Fruit fly (Drosophila melanogaster) whole organism, embryonic: ENCODE data around the gene Son.
A peak's percentile ranks its signal among the peaks of the same experiment; 100 is the strongest.

ENCODE experiments used
- B-H2 ChIP-seq: fragments of 200-800 bp; sonication (Bioruptor generic); optimal IDR thresholded peaks from 2 replicates; lab custom pipeline; 2018; ENCODE audit warnings: missing biosample characterization, mild to moderate bottlenecking, missing genetic modification characterization
- CG10321 ChIP-seq: fragments of 200-800 bp; sonication (Bioruptor generic); IDR thresholded peaks from 2 replicates; pipeline ENCODE4 v1.3.6; 2022; ENCODE audit warnings: missing biosample characterization, missing genetic modification characterization
- CG10654 ChIP-seq: fragments of 200-800 bp; sonication (Bioruptor generic); optimal IDR thresholded peaks from 2 replicates; lab custom pipeline; 2016; ENCODE audit warnings: missing biosample characterization, missing genetic modification characterization
- CG13775 ChIP-seq: fragments of 200-800 bp; sonication (Bioruptor generic); optimal IDR thresholded peaks from 3 replicates; lab custom pipeline; 2017; ENCODE audit warnings: missing biosample characterization, mild to moderate bottlenecking, missing genetic modification characterization
- CG13894 ChIP-seq: fragments of 200-800 bp; sonication (Bioruptor generic); optimal IDR thresholded peaks from 3 replicates; lab custom pipeline; 2018; ENCODE audit warnings: missing biosample characterization, mild to moderate bottlenecking, missing genetic modification characterization, moderate library complexity
- CG14860 ChIP-seq: fragments of 200-800 bp; sonication (Bioruptor generic); IDR thresholded peaks from 3 replicates; pipeline ENCODE4 v1.3.6; 2022; ENCODE audit warnings: missing biosample characterization, missing genetic modification characterization; ENCODE audit not compliant: partially characterized antibody
- CG15479 ChIP-seq: fragments of 200-800 bp; sonication (Bioruptor generic); optimal IDR thresholded peaks from 3 replicates; lab custom pipeline; 2019; ENCODE audit warnings: missing biosample characterization, mild to moderate bottlenecking, missing genetic modification characterization, moderate library complexity
- CG17186 ChIP-seq: fragments of 200-800 bp; sonication (Bioruptor generic); optimal IDR thresholded peaks from 3 replicates; lab custom pipeline; 2017; ENCODE audit warnings: missing biosample characterization, missing genetic modification reagents, missing genetic modification characterization
- CG1792 ChIP-seq: fragments of 200-800 bp; sonication (Bioruptor generic); optimal IDR thresholded peaks from 2 replicates; lab custom pipeline; 2016; ENCODE audit warnings: missing biosample characterization, missing genetic modification characterization
- CG2129 ChIP-seq: fragments of 200-800 bp; sonication (Bioruptor generic); IDR thresholded peaks from 2 replicates; pipeline ENCODE4 v1.3.6; 2022; ENCODE audit warnings: missing biosample characterization, missing genetic modification characterization; ENCODE audit not compliant: partially characterized antibody
- CG4820 ChIP-seq: fragments of 200-800 bp; sonication (Bioruptor generic); optimal IDR thresholded peaks from 3 replicates; lab custom pipeline; 2016; ENCODE audit warnings: missing biosample characterization, missing genetic modification characterization
- CG6272 ChIP-seq: fragments of 200-800 bp; sonication (Bioruptor generic); IDR thresholded peaks from 2 replicates; pipeline ENCODE4 v1.3.6; 2022; ENCODE audit warnings: missing biosample characterization, missing genetic modification characterization
- CG6813 ChIP-seq: fragments of 200-800 bp; sonication (Bioruptor generic); optimal IDR thresholded peaks from 2 replicates; lab custom pipeline; 2017; ENCODE audit warnings: missing biosample characterization, missing genetic modification characterization, mild to moderate bottlenecking, moderate library complexity, missing genetic modification reagents
- CG8290 ChIP-seq, 3 experiments: fragments of 200-800 bp; sonication (Bioruptor generic); optimal IDR thresholded peaks; 2 replicates each; lab custom pipeline; 2016 to 2019; ENCODE audit warnings: missing biosample characterization in 3 of 3, missing genetic modification characterization in 3 of 3, mild to moderate bottlenecking in 2 of 3, moderate library complexity in 1 of 3
- D ChIP-seq, 2 experiments: fragments of 200-800 bp in 1 of 2; fragments of >200 bp in 1 of 2; sonication (Bioruptor generic) in 1 of 2; optimal IDR thresholded peaks; 2 replicates in 1 of 2; 3 replicates in 1 of 2; lab custom pipeline; 2017; ENCODE audit warnings: mild to moderate bottlenecking in 1 of 2, missing biosample characterization in 1 of 2, missing genetic modification characterization in 1 of 2, missing genetic modification reagents in 1 of 2
- Ets97D ChIP-seq: fragments of 200-800 bp; sonication (Bioruptor generic); optimal IDR thresholded peaks from 3 replicates; lab custom pipeline; 2016; ENCODE audit warnings: missing biosample characterization, missing genetic modification characterization
- GATAe ChIP-seq: fragments of 200-800 bp; sonication (Bioruptor generic); conservative IDR thresholded peaks from 2 replicates; pipeline ENCODE4 v1.3.6; 2022; ENCODE audit warnings: missing biosample characterization, missing genetic modification characterization
- Hey ChIP-seq: fragments of 200-800 bp; sonication (Bioruptor generic); optimal IDR thresholded peaks from 3 replicates; lab custom pipeline; 2018; ENCODE audit warnings: missing biosample characterization, mild to moderate bottlenecking, missing genetic modification characterization
- Med ChIP-seq: fragments of 200-800 bp; sonication (Bioruptor generic); peaks from one replicate; lab custom pipeline; 2016; ENCODE audit warnings: missing biosample characterization, missing genetic modification characterization, mild to moderate bottlenecking, inconsistent platforms, moderate library complexity
- Mrtf ChIP-seq: fragments of 200-800 bp; sonication (Bioruptor generic); IDR thresholded peaks from 3 replicates; pipeline ENCODE4 v1.3.6; 2022; ENCODE audit warnings: missing biosample characterization, missing genetic modification characterization
- Nf-YB ChIP-seq: fragments of 200-800 bp; sonication (Bioruptor generic); optimal IDR thresholded peaks from 3 replicates; lab custom pipeline; 2019; ENCODE audit warnings: missing biosample characterization, mild to moderate bottlenecking, missing genetic modification characterization, moderate library complexity
- Opbp ChIP-seq: fragments of 200-800 bp; sonication (Bioruptor generic); IDR thresholded peaks from 3 replicates; pipeline ENCODE4 v1.3.6; 2022; ENCODE audit warnings: missing biosample characterization, missing genetic modification characterization; ENCODE audit not compliant: partially characterized antibody
- Side ChIP-seq: fragments of 200-800 bp; sonication (Bioruptor generic); optimal IDR thresholded peaks from 2 replicates; lab custom pipeline; 2016; ENCODE audit warnings: missing biosample characterization, missing genetic modification characterization
- bab2 ChIP-seq: fragments of 200-800 bp; sonication (Bioruptor generic); optimal IDR thresholded peaks from 2 replicates; lab custom pipeline; 2016; ENCODE audit warnings: missing biosample characterization, missing genetic modification characterization
- bbx ChIP-seq: fragments of 200-800 bp; sonication (Bioruptor generic); IDR thresholded peaks from 2 replicates; pipeline ENCODE4 v1.3.6; 2022; ENCODE audit warnings: missing biosample characterization, missing genetic modification characterization; ENCODE audit not compliant: partially characterized antibody
- chm ChIP-seq: fragments of 200-800 bp; sonication (Bioruptor generic); IDR thresholded peaks from 2 replicates; pipeline ENCODE4 v1.3.6; 2022; ENCODE audit warnings: missing biosample characterization, missing genetic modification characterization
- croc ChIP-seq: fragments of 200-800 bp; sonication (Bioruptor generic); conservative IDR thresholded peaks from 3 replicates; pipeline ENCODE4 v1.3.6; 2022; ENCODE audit warnings: missing biosample characterization, missing genetic modification characterization
- dmrt99B ChIP-seq: fragments of 200-800 bp; sonication (Bioruptor generic); optimal IDR thresholded peaks from 2 replicates; lab custom pipeline; 2018; ENCODE audit warnings: missing biosample characterization, mild to moderate bottlenecking, missing genetic modification characterization, moderate library complexity
- ewg ChIP-seq: fragments of 200-800 bp; sonication (Bioruptor generic); optimal IDR thresholded peaks from 3 replicates; lab custom pipeline; 2017; ENCODE audit warnings: mild to moderate bottlenecking, missing biosample characterization, missing genetic modification reagents, missing genetic modification characterization
- grn ChIP-seq: fragments of 200-800 bp; sonication (Bioruptor generic); optimal IDR thresholded peaks from 3 replicates; lab custom pipeline; 2017; ENCODE audit warnings: missing biosample characterization, missing genetic modification characterization
- gsb-n ChIP-seq: fragments of 200-800 bp; sonication (Bioruptor generic); optimal IDR thresholded peaks from 3 replicates; lab custom pipeline; 2018; ENCODE audit warnings: missing biosample characterization, mild to moderate bottlenecking, missing genetic modification characterization
- insv ChIP-seq, 2 experiments: fragments of 200-800 bp; sonication (Bioruptor generic); optimal IDR thresholded peaks; 3 replicates each; lab custom pipeline; 2016 to 2018; ENCODE audit warnings: missing biosample characterization in 2 of 2, missing genetic modification characterization in 2 of 2
- jigr1 ChIP-seq: fragments of 200-800 bp; sonication (Bioruptor generic); IDR thresholded peaks from 3 replicates; pipeline ENCODE4 v1.3.6; 2022; ENCODE audit warnings: missing biosample characterization, missing genetic modification characterization
- kay ChIP-seq: fragments of 200-800 bp; sonication (Bioruptor generic); optimal IDR thresholded peaks from 2 replicates; lab custom pipeline; 2016; ENCODE audit warnings: missing biosample characterization, missing genetic modification characterization
- knrl ChIP-seq: fragments of 200-800 bp; sonication (Bioruptor generic); IDR thresholded peaks from 3 replicates; pipeline ENCODE4 v1.3.6; 2022; ENCODE audit warnings: missing biosample characterization, missing genetic modification characterization; ENCODE audit not compliant: partially characterized antibody
- lab ChIP-seq: fragments of 200-800 bp; sonication (Bioruptor generic); optimal IDR thresholded peaks from 3 replicates; lab custom pipeline; 2017; ENCODE audit warnings: missing biosample characterization, missing genetic modification characterization, mild to moderate bottlenecking, moderate library complexity, missing genetic modification reagents
- mirr ChIP-seq: fragments of 200-800 bp; sonication (Bioruptor generic); optimal IDR thresholded peaks from 3 replicates; lab custom pipeline; 2018; ENCODE audit warnings: missing biosample characterization, mild to moderate bottlenecking, missing genetic modification characterization
- nerfin-1 ChIP-seq: fragments of 200-800 bp; sonication (Bioruptor generic); optimal IDR thresholded peaks from 3 replicates; lab custom pipeline; 2019; ENCODE audit warnings: missing biosample characterization, mild to moderate bottlenecking, missing genetic modification characterization, moderate library complexity
- psq ChIP-seq: fragments of 200-800 bp; sonication (Bioruptor generic); optimal IDR thresholded peaks from 2 replicates; lab custom pipeline; 2017; ENCODE audit warnings: missing biosample characterization, missing genetic modification characterization
- pum ChIP-seq: fragments of 200-800 bp; sonication (Bioruptor generic); optimal IDR thresholded peaks from 2 replicates; lab custom pipeline; 2016; ENCODE audit warnings: missing biosample characterization, missing genetic modification characterization
- sima ChIP-seq: fragments of 200-800 bp; sonication (Bioruptor generic); optimal IDR thresholded peaks from 2 replicates; lab custom pipeline; 2016; ENCODE audit warnings: missing biosample characterization, missing genetic modification characterization
- tgo ChIP-seq: fragments of 200-800 bp; sonication (Bioruptor generic); IDR thresholded peaks from 3 replicates; pipeline ENCODE4 v1.3.6; 2022; ENCODE audit warnings: missing biosample characterization, missing genetic modification characterization
- tup ChIP-seq: fragments of 200-800 bp; sonication (Bioruptor generic); optimal IDR thresholded peaks from 2 replicates; lab custom pipeline; 2016; ENCODE audit warnings: missing biosample characterization, mild to moderate bottlenecking, missing genetic modification characterization, moderate library complexity
- usp ChIP-seq: fragments of >200 bp; optimal IDR thresholded peaks from 2 replicates; lab custom pipeline; 2017; ENCODE audit warnings: missing biosample characterization, missing genetic modification characterization
- vfl ChIP-seq: fragments of 200-800 bp; sonication (Bioruptor generic); optimal IDR thresholded peaks from 2 replicates; lab custom pipeline; 2016; ENCODE audit warnings: missing biosample characterization, missing genetic modification characterization
- zfh2 ChIP-seq: fragments of 200-800 bp; sonication (Bioruptor generic); optimal IDR thresholded peaks from 2 replicates; lab custom pipeline; 2016; ENCODE audit warnings: missing biosample characterization, missing genetic modification characterization

Gene Son

DNA sequence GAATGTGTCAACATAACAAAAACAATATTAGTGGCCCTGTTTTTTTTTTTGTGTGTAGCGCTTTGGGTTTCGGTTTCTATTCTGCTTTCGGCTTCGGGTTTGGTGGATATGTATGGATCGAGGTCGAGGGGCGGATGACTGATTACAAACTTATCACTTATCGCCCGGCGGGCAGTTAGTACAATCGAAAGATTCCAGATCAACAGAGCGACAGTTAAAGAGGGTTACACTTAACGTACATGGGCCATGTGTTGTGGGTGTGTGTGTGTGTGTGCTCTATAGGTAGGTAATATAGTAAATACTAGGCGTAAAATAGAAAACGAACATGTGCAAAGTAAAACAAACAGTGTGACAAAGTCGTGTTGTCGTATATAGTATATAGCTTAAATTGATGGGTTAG lies 29.1 kb upstream of the Son start (continued):
- TF ChIP-seq CG15479 (GFP tag; lab: Kevin White, UChicago), result peak; percentile 18
- TF ChIP-seq psq (GFP tag; lab: Kevin White, UChicago), result no peak
- TF ChIP-seq grn (GFP tag; lab: Kevin White, UChicago), result peak; percentile 93
- TF ChIP-seq Mrtf, result no peak
- no peak for TF ChIP-seq vfl (GFP tag; lab: Kevin White, UChicago)
- no peak for TF ChIP-seq CG14860 (GFP tag; lab: Robert Waterston, UW)
- TF ChIP-seq sima (GFP tag; lab: Kevin White, UChicago), result no peak
- TF ChIP-seq CG6813, result peak; percentile 10
- no peak for TF ChIP-seq jigr1 (GFP tag; lab: Robert Waterston, UW)
- TF ChIP-seq CG2129, result no peak
- TF ChIP-seq Opbp (GFP tag; lab: Robert Waterston, UW), result no peak
- TF ChIP-seq croc (GFP tag; lab: Robert Waterston, UW), result no peak
- no peak for TF ChIP-seq CG13775 (GFP tag; lab: Kevin White, UChicago)
- TF ChIP-seq insv (GFP tag; optimal IDR thresholded peaks at IDR 0.05; lab: Kevin White, UChicago), result no peak
- TF ChIP-seq Med (GFP tag; lab: Kevin White, UChicago), result peak; percentile 26
- TF ChIP-seq dmrt99B, result no peak
- TF ChIP-seq CG6272 (GFP tag; lab: Robert Waterston, UW), result no peak
- no peak for TF ChIP-seq CG10654 (GFP tag; lab: Kevin White, UChicago)
- no peak for TF ChIP-seq gsb-n (tag; lab: Kevin White, UChicago)
- no peak for TF ChIP-seq usp
- TF ChIP-seq mirr (GFP tag; lab: Kevin White, UChicago), result peak; percentile 12
- no peak for TF ChIP-seq Side (GFP tag; lab: Kevin White, UChicago)
- peak; percentile 81 for TF ChIP-seq Hey (tag; lab: Kevin White, UChicago)
- TF ChIP-seq pum (GFP tag; lab: Kevin White, UChicago), result no peak
- TF ChIP-seq chm (GFP tag; lab: Robert Waterston, UW), result no peak
- no peak for TF ChIP-seq zfh2 (GFP tag; lab: Kevin White, UChicago)
- TF ChIP-seq bbx (GFP tag; lab: Robert Waterston, UW), result no peak
- TF ChIP-seq Ets97D (GFP tag; lab: Kevin White, UChicago), result no peak
- no peak for TF ChIP-seq kay (GFP tag; lab: Kevin White, UChicago)
- no peak for TF ChIP-seq CG1792 (GFP tag; lab: Kevin White, UChicago)
- no peak for TF ChIP-seq lab
- TF ChIP-seq tup (GFP tag; lab: Kevin White, UChicago), result no peak
- no peak for TF ChIP-seq ewg
- TF ChIP-seq D (optimal IDR thresholded peaks at IDR 0.05; lab: Kevin White, UChicago), result no peak
- TF ChIP-seq D (GFP tag; optimal IDR thresholded peaks at IDR 0.05; lab: Kevin White, UChicago), result no peak
- TF ChIP-seq tgo, result no peak
- TF ChIP-seq nerfin-1, result no peak
- no peak for TF ChIP-seq CG4820
- TF ChIP-seq B-H2, result no peak
- TF ChIP-seq Nf-YB, result no peak
- no peak for TF ChIP-seq bab2 (GFP tag; lab: Kevin White, UChicago)
- no peak for TF ChIP-seq CG13894
- no peak for TF ChIP-seq CG8290 (GFP tag; optimal IDR thresholded peaks at IDR 0.05; lab: Kevin White, UChicago)
- peak in 1 of 2 experiments; percentile 10 for TF ChIP-seq CG8290 (tag; optimal IDR thresholded peaks at IDR 0.05; lab: Kevin White, UChicago)
- no peak for TF ChIP-seq CG10321 (GFP tag; lab: Robert Waterston, UW)
- no peak for TF ChIP-seq CG17186 (GFP tag; lab: Kevin White, UChicago)
- TF ChIP-seq GATAe, result peak; percentile 80
- no peak for TF ChIP-seq knrl (GFP tag; lab: Robert Waterston, UW)
